Worm (Caenorhabditis elegans): Measurements from ENCODE around the gene pgl-1.

Gene pgl-1

DNA sequence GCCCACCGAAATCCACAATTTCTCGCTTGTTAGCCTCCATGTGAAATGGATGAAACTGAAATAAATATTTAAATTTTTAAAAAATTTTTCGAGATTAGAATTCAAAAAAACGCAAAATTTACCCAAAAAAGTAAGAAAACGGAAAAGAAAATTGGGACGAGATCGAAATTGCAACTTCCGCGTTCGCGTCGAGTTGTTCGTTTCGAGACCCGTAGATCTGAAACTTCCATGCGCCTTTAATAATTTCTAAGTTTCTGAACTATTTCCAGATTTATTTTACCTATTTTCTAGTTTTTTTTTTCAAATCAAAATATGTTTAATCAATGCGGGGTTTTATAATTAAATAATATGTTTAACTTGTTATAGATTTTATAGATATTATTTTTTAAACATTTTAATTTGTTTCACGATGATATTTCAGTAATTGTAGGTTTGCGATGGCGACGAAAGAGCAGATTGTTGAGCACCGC, at the start of gene pgl-1, which contains the start of gene him-3:
Gene pgl-1 (minus strand): TSS at position 230 of the 470 bp plus-strand sequence.
Gene him-3 (plus strand): TSS at position 420 of the 470 bp plus-strand sequence.
- TF ChIP-seq fkh-10 (GFP tag; optimal IDR thresholded peaks at IDR 0.05) (no peak), nhr-237 (tag; optimal IDR thresholded peaks at IDR 0.05) (no peak), Y5F2A.4 (GFP tag; optimal IDR thresholded peaks at IDR 0.05) (no peak), D1046.2 (GFP tag; IDR thresholded peaks at IDR 0.05) (no peak), mes-2 (tag; optimal IDR thresholded peaks at IDR 0.05; ENCODE audit: poor library complexity, severe bottlenecking) (no peak), spr-1 (tag; optimal IDR thresholded peaks at IDR 0.05) (no peak), F10B5.3 (tag; optimal IDR thresholded peaks at IDR 0.05) (no peak), T26A8.4 (GFP tag; IDR thresholded peaks at IDR 0.05) (no peak), hlh-11 (tag; optimal IDR thresholded peaks at IDR 0.05) (no peak), lin-15B (tag; optimal IDR thresholded peaks at IDR 0.05) (no peak), sdz-12 (GFP tag; optimal IDR thresholded peaks at IDR 0.05) (no peak), nhr-10 (tag; optimal IDR thresholded peaks at IDR 0.05) (no peak), lin-13 (GFP tag; optimal IDR thresholded peaks at IDR 0.05) (no peak), aha-1 (tag) (no peak), lim-7 (GFP tag; IDR thresholded peaks at IDR 0.05) (no peak), cey-2 (tag; optimal IDR thresholded peaks at IDR 0.05; ENCODE audit: borderline replicate concordance, insufficient read depth) (no peak)

- TF ChIP-seq T20F7.1 (GFP tag; optimal IDR thresholded peaks at IDR 0.05) (peak; percentile 17), nhr-28 (tag; optimal IDR thresholded peaks at IDR 0.05) (peak; percentile 68), hlh-30 (tag; optimal IDR thresholded peaks at IDR 0.05; ENCODE audit: insufficient read depth) (peak; percentile 3), hlh-11 (tag; optimal IDR thresholded peaks at IDR 0.05) (peak; percentile 60), madf-5 (GFP tag; IDR thresholded peaks at IDR 0.05) (no peak), aha-1 (tag) (peak; percentile 81), dmd-6 (GFP tag; IDR thresholded peaks at IDR 0.05) (peak; percentile 76), daf-16 (GFP tag; optimal IDR thresholded peaks at IDR 0.05) (no peak), daf-16 (tag; optimal IDR thresholded peaks at IDR 0.05) (peak; percentile 56), php-3 (GFP tag; IDR thresholded peaks at IDR 0.05) (0 out of 2 replicates have a peak, but pooled peaks have one; percentile 65), pqm-1 (tag; optimal IDR thresholded peaks at IDR 0.05) (peak; percentile 95), nhr-41 (GFP tag; IDR thresholded peaks at IDR 0.05) (no peak), dve-1 (tag; optimal IDR thresholded peaks at IDR 0.05; ENCODE audit: insufficient read depth) (peak; percentile 65), nhr-77 (tag; optimal IDR thresholded peaks at IDR 0.05) (no peak)
Measured at ce11 chrIV:7025835-7026234, 48.7 kb upstream of the pgl-1 start.

- TF ChIP-seq dmd-6 (GFP tag; IDR thresholded peaks at IDR 0.05) (peak; percentile 51; the same call in 1 of the 2 replicates), hlh-11 (tag; optimal IDR thresholded peaks at IDR 0.05) (peak; percentile 26), aha-1 (tag) (no peak), daf-16 (GFP tag; optimal IDR thresholded peaks at IDR 0.05) (no peak), daf-16 (tag; optimal IDR thresholded peaks at IDR 0.05) (peak; percentile 19), dve-1 (tag; optimal IDR thresholded peaks at IDR 0.05; ENCODE audit: insufficient read depth) (peak; percentile 10), pqm-1 (tag; optimal IDR thresholded peaks at IDR 0.05) (peak; percentile 65)
Measured at ce11 chrIV:7024829-7025228, 47.7 kb upstream of the pgl-1 start.

DNA sequence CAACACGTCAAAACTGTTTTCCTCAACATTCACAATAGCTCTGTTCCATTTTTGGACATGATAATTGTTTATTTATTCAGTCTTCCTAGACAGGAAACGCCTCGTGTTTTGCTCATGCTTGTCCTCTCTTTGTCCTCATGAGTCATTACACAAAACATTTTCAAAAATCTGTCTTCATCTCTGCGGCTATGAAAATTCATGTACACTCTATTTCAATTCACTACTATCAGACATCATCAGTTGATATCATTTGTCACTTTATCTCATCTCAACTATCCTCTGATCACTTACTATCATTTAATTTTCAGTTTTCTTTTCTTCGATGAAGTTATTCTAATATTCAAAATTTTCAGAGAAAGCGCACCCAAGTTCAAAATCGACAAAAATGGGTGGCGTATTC, 46.7 kb upstream of the pgl-1 start, which contains the start of gene adah-1:
Gene adah-1 (plus strand): TSS at position 354 of the 400 bp plus-strand sequence.
- TF ChIP-seq lsy-2 (tag; optimal IDR thresholded peaks at IDR 0.05) (peak in 1 of 2 experiments; percentile 31), aha-1 (tag) (peak; percentile 65), pha-4 (GFP tag; IDR thresholded peaks at IDR 0.05) (no peak), pha-4 (tag; optimal IDR thresholded peaks at IDR 0.05) (no peak), F44E2.7 (GFP tag; IDR thresholded peaks at IDR 0.05) (no peak), lin-13 (GFP tag; optimal IDR thresholded peaks at IDR 0.05) (no peak), mdt-29 (GFP tag; IDR thresholded peaks at IDR 0.05) (no peak), nhr-28 (tag; optimal IDR thresholded peaks at IDR 0.05) (peak; percentile 33), hlh-30 (tag; optimal IDR thresholded peaks at IDR 0.05; ENCODE audit: insufficient read depth) (peak; percentile 78), mdl-1 (tag; optimal IDR thresholded peaks at IDR 0.05) (peak in 1 of 2 experiments; percentile 13), vab-7 (GFP tag; IDR thresholded peaks at IDR 0.05) (no peak), unc-62 (GFP tag; optimal IDR thresholded peaks at IDR 0.05 in 1 of 2) (peak in 1 of 2 experiments; percentile 14), unc-62 (tag; optimal IDR thresholded peaks at IDR 0.05) (no peak)
